Fruit fly (Drosophila melanogaster) whole organism, embryonic: ENCODE data around the gene SelT.

Experiments used
- ATbp ChIP-seq: fragments of 200-800 bp; sonication (Bioruptor generic); optimal IDR thresholded peaks from 2 replicates; lab custom pipeline; 2017; ENCODE audit warnings: missing biosample characterization, mild to moderate bottlenecking, missing genetic modification characterization, missing genetic modification reagents
- Aef1 ChIP-seq: fragments of 200-800 bp; sonication (Bioruptor generic); IDR thresholded peaks from 3 replicates; pipeline ENCODE4 v1.3.6; 2022; ENCODE audit warnings: missing biosample characterization, missing genetic modification characterization
- BEAF-32 ChIP-seq: fragments of 200-800 bp; sonication (Bioruptor generic); optimal IDR thresholded peaks from 3 replicates; lab custom pipeline; 2017; ENCODE audit warnings: missing biosample characterization, missing genetic modification characterization, mild to moderate bottlenecking, moderate library complexity, missing genetic modification reagents
- Bgb ChIP-seq: fragments of 200-800 bp; sonication (Bioruptor generic); IDR thresholded peaks from 2 replicates; pipeline ENCODE4 v1.3.6; 2022; ENCODE audit warnings: missing biosample characterization, missing genetic modification characterization; ENCODE audit not compliant: partially characterized antibody
- CG10267 ChIP-seq: fragments of 200-800 bp; sonication (Bioruptor generic); optimal IDR thresholded peaks from 2 replicates; lab custom pipeline; 2018; ENCODE audit warnings: missing biosample characterization, mild to moderate bottlenecking, missing genetic modification characterization, moderate library complexity
- CG11696 ChIP-seq: fragments of 200-800 bp; sonication (Bioruptor generic); IDR thresholded peaks from 2 replicates; pipeline ENCODE4 v1.3.6; 2022; ENCODE audit warnings: missing biosample characterization, missing genetic modification characterization
- CG12104 ChIP-seq: fragments of 200-800 bp; sonication (Bioruptor generic); optimal IDR thresholded peaks from 3 replicates; lab custom pipeline; 2016; ENCODE audit warnings: missing biosample characterization, missing genetic modification characterization
- CG14441 ChIP-seq: fragments of 200-800 bp; sonication (Bioruptor generic); IDR thresholded peaks from 2 replicates; pipeline ENCODE4 v1.3.6; 2022; ENCODE audit warnings: missing biosample characterization, missing genetic modification characterization
- CG14860 ChIP-seq: fragments of 200-800 bp; sonication (Bioruptor generic); IDR thresholded peaks from 3 replicates; pipeline ENCODE4 v1.3.6; 2022; ENCODE audit warnings: missing biosample characterization, missing genetic modification characterization; ENCODE audit not compliant: partially characterized antibody
- CG15011 ChIP-seq: fragments of 200-800 bp; sonication (Bioruptor generic); optimal IDR thresholded peaks from 3 replicates; lab custom pipeline; 2018; ENCODE audit warnings: missing biosample characterization, mild to moderate bottlenecking, missing genetic modification characterization
- CG1529 ChIP-seq: fragments of 200-800 bp; sonication (Bioruptor generic); optimal IDR thresholded peaks from 3 replicates; lab custom pipeline; 2018; ENCODE audit warnings: missing biosample characterization, missing genetic modification characterization
- CG16779 ChIP-seq: fragments of 200-800 bp; sonication (Bioruptor generic); IDR thresholded peaks from 2 replicates; pipeline ENCODE4 v1.3.6; 2022; ENCODE audit warnings: missing biosample characterization, missing genetic modification characterization
- CG17328 ChIP-seq: fragments of 200-800 bp; sonication (Bioruptor generic); IDR thresholded peaks from 2 replicates; pipeline ENCODE4 v1.3.6; 2022; ENCODE audit warnings: missing biosample characterization, missing genetic modification characterization
- CG17568 ChIP-seq: fragments of 200-800 bp; sonication (Bioruptor generic); optimal IDR thresholded peaks from 2 replicates; lab custom pipeline; 2018; ENCODE audit warnings: missing biosample characterization, mild to moderate bottlenecking, missing genetic modification characterization, moderate library complexity
- CG17612 ChIP-seq: fragments of 200-800 bp; sonication (Bioruptor generic); IDR thresholded peaks from 2 replicates; pipeline ENCODE4 v1.3.6; 2022; ENCODE audit warnings: missing biosample characterization, missing genetic modification characterization
- CG18476 ChIP-seq: fragments of 200-800 bp; sonication (Bioruptor generic); optimal IDR thresholded peaks from 2 replicates; lab custom pipeline; 2016; ENCODE audit warnings: missing biosample characterization, mild to moderate bottlenecking, missing genetic modification characterization
- CG2202 ChIP-seq: fragments of 200-800 bp; sonication (Bioruptor generic); optimal IDR thresholded peaks from 2 replicates; lab custom pipeline; 2018; ENCODE audit warnings: missing biosample characterization, mild to moderate bottlenecking, missing genetic modification characterization
- CG31388 ChIP-seq: fragments of 200-800 bp; sonication (Bioruptor generic); optimal IDR thresholded peaks from 2 replicates; lab custom pipeline; 2016; ENCODE audit warnings: missing biosample characterization, missing genetic modification characterization
- CG4282 ChIP-seq: fragments of 200-800 bp; sonication (Bioruptor generic); optimal IDR thresholded peaks from 2 replicates; lab custom pipeline; 2016; ENCODE audit warnings: missing biosample characterization, missing genetic modification characterization
- CG6272 ChIP-seq: fragments of 200-800 bp; sonication (Bioruptor generic); IDR thresholded peaks from 2 replicates; pipeline ENCODE4 v1.3.6; 2022; ENCODE audit warnings: missing biosample characterization, missing genetic modification characterization
- CG6854 ChIP-seq: fragments of 200-800 bp; sonication (Bioruptor generic); optimal IDR thresholded peaks from 3 replicates; lab custom pipeline; 2017; ENCODE audit warnings: missing biosample characterization, mild to moderate bottlenecking, missing genetic modification characterization
- CG8281 ChIP-seq: fragments of 200-800 bp; sonication (Bioruptor generic); optimal IDR thresholded peaks from 2 replicates; lab custom pipeline; 2018; ENCODE audit warnings: missing biosample characterization, mild to moderate bottlenecking, missing genetic modification characterization, moderate library complexity
- CG9215 ChIP-seq: fragments of 200-800 bp; sonication (Bioruptor generic); IDR thresholded peaks from 2 replicates; pipeline ENCODE4 v1.3.6; 2022; ENCODE audit warnings: missing biosample characterization, missing genetic modification characterization
- E2f1 ChIP-seq: fragments of 200-800 bp; sonication (Bioruptor generic); IDR thresholded peaks from 2 replicates; pipeline ENCODE4 v1.3.6; 2022; ENCODE audit warnings: missing biosample characterization, missing genetic modification characterization
- ERR ChIP-seq: fragments of 200-800 bp; sonication (Bioruptor generic); optimal IDR thresholded peaks from 2 replicates; lab custom pipeline; 2016; ENCODE audit warnings: missing biosample characterization, missing genetic modification characterization
- Ets65A ChIP-seq: fragments of 200-800 bp; sonication (Bioruptor generic); peaks from one replicate; lab custom pipeline; 2016; ENCODE audit warnings: missing biosample characterization, missing genetic modification characterization
- Fer2 ChIP-seq: fragments of 200-800 bp; sonication (Bioruptor generic); optimal IDR thresholded peaks from 2 replicates; lab custom pipeline; 2018; ENCODE audit warnings: missing biosample characterization, mild to moderate bottlenecking, missing genetic modification characterization, moderate library complexity
- GATAe ChIP-seq: fragments of 200-800 bp; sonication (Bioruptor generic); conservative IDR thresholded peaks from 2 replicates; pipeline ENCODE4 v1.3.6; 2022; ENCODE audit warnings: missing biosample characterization, missing genetic modification characterization
- H2.0 ChIP-seq: fragments of 200-800 bp; sonication (Bioruptor generic); IDR thresholded peaks from 2 replicates; pipeline ENCODE4 v1.3.6; 2022; ENCODE audit warnings: missing biosample characterization, missing genetic modification characterization
- HLH4C ChIP-seq: fragments of 200-800 bp; sonication (Bioruptor generic); IDR thresholded peaks from 3 replicates; pipeline ENCODE4 v1.3.6; 2022; ENCODE audit warnings: missing biosample characterization, missing genetic modification characterization; ENCODE audit not compliant: partially characterized antibody
- Hsf ChIP-seq: fragments of 200-800 bp; sonication (Bioruptor generic); optimal IDR thresholded peaks from 3 replicates; lab custom pipeline; 2016; ENCODE audit warnings: missing biosample characterization, missing genetic modification characterization
- Sry-β ChIP-seq: fragments of 200-800 bp; sonication (Bioruptor generic); optimal IDR thresholded peaks from 2 replicates; lab custom pipeline; 2018; ENCODE audit warnings: missing biosample characterization, mild to moderate bottlenecking, missing genetic modification characterization, moderate library complexity
- Stat92E ChIP-seq, 3 experiments: fragments of >200 bp in 2 of 3; fragments of 200-800 bp in 1 of 3; sonication (Bioruptor generic) in 1 of 3; optimal IDR thresholded peaks; 2 replicates each; lab custom pipeline; 2017 to 2019; ENCODE audit warnings: missing biosample characterization in 3 of 3, missing genetic modification characterization in 3 of 3, mild to moderate bottlenecking in 1 of 3, moderate library complexity in 1 of 3
- ara ChIP-seq: fragments of 200-800 bp; sonication (Bioruptor generic); IDR thresholded peaks from 2 replicates; pipeline ENCODE4 v1.3.6; 2022; ENCODE audit warnings: missing biosample characterization, missing genetic modification characterization
- bcd ChIP-seq: fragments of 200-800 bp; sonication (Bioruptor generic); optimal IDR thresholded peaks from 2 replicates; lab custom pipeline; 2017; ENCODE audit warnings: missing biosample characterization, mild to moderate bottlenecking, missing genetic modification characterization
- crol ChIP-seq: fragments of 200-800 bp; sonication (Bioruptor generic); IDR thresholded peaks from 2 replicates; pipeline ENCODE4 v1.3.6; 2022; ENCODE audit warnings: missing biosample characterization, missing genetic modification characterization
- grn ChIP-seq: fragments of 200-800 bp; sonication (Bioruptor generic); optimal IDR thresholded peaks from 3 replicates; lab custom pipeline; 2017; ENCODE audit warnings: missing biosample characterization, missing genetic modification characterization
- hkb ChIP-seq, 2 experiments: fragments of 200-800 bp in 1 of 2; fragments of >200 bp in 1 of 2; sonication (Bioruptor generic) in 1 of 2; IDR thresholded peaks in 1 of 2; optimal IDR thresholded peaks in 1 of 2; 2 replicates each; pipeline versions ENCODE4 v1.3.6 to Lab custom; 2017 to 2022; ENCODE audit warnings: missing biosample characterization in 1 of 2, missing genetic modification characterization in 1 of 2
- kay ChIP-seq: fragments of 200-800 bp; sonication (Bioruptor generic); optimal IDR thresholded peaks from 2 replicates; lab custom pipeline; 2016; ENCODE audit warnings: missing biosample characterization, missing genetic modification characterization
- ken ChIP-seq: fragments of 200-800 bp; sonication (Bioruptor generic); IDR thresholded peaks from 3 replicates; pipeline ENCODE4 v1.3.6; 2022; ENCODE audit warnings: missing biosample characterization, missing genetic modification characterization
- lab ChIP-seq: fragments of 200-800 bp; sonication (Bioruptor generic); optimal IDR thresholded peaks from 3 replicates; lab custom pipeline; 2017; ENCODE audit warnings: missing biosample characterization, missing genetic modification characterization, mild to moderate bottlenecking, moderate library complexity, missing genetic modification reagents
- luna ChIP-seq: fragments of 200-800 bp; sonication (Bioruptor generic); optimal IDR thresholded peaks from 2 replicates; lab custom pipeline; 2016; ENCODE audit warnings: missing biosample characterization, missing genetic modification characterization
- mld ChIP-seq: fragments of 200-800 bp; sonication (Bioruptor generic); IDR thresholded peaks from 3 replicates; pipeline ENCODE4 v1.3.6; 2022; ENCODE audit warnings: missing biosample characterization, missing genetic modification characterization; ENCODE audit not compliant: partially characterized antibody
- odd ChIP-seq: fragments of 200-800 bp; sonication (Bioruptor generic); optimal IDR thresholded peaks from 2 replicates; lab custom pipeline; 2017; ENCODE audit warnings: missing biosample characterization, mild to moderate bottlenecking, missing genetic modification characterization
- rib ChIP-seq: fragments of 200-800 bp; sonication (Bioruptor generic); IDR thresholded peaks from 2 replicates; pipeline ENCODE4 v1.3.6; 2022; ENCODE audit warnings: missing biosample characterization, missing genetic modification characterization
- sens-2 ChIP-seq: fragments of 200-800 bp; sonication (Bioruptor generic); IDR thresholded peaks from 2 replicates; pipeline ENCODE4 v1.3.6; 2022; ENCODE audit warnings: missing biosample characterization, missing genetic modification characterization
- sisA ChIP-seq: fragments of 200-800 bp; sonication (Bioruptor generic); IDR thresholded peaks from 2 replicates; pipeline ENCODE4 v1.3.6; 2022; ENCODE audit warnings: missing biosample characterization, missing genetic modification characterization
- tio ChIP-seq: fragments of 200-800 bp; sonication (Bioruptor generic); optimal IDR thresholded peaks from 2 replicates; lab custom pipeline; 2017; ENCODE audit warnings: missing biosample characterization, missing genetic modification characterization, inconsistent platforms
- toy ChIP-seq: fragments of 200-800 bp; sonication (Bioruptor generic); IDR thresholded peaks from 2 replicates; pipeline ENCODE4 v1.3.6; 2022; ENCODE audit warnings: missing biosample characterization, missing genetic modification characterization

Gene SelT

DNA sequence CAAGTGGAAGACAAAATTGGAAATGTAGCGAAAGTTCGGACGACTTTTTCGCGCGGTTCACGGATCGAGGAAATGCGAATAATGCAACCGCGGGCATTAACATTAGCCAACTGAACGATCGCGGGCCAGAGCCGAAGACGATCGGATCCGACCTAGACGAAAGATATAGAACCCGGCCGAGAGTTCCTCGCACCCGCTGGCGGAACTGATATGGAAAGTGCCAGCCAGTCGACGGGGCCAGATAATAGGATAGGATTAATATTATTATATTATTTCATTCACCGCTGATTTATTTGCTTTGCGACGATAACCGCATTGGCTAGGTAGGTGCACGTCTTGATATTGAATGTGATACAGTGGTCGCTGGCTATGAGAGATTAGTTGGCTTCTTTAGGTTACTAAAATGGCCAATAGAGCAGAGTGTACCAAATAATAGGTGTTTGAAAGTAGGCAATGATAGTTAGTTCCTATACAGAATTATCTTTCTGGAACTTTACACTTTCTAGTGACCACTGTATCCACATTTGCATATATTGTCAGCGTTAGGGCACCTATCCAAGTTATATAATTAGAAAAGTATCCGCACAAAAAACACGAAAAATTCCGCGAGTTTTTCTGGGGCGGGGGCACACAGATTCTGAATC is 11.2 kb upstream of the SelT start (continued):
- TF ChIP-seq H2.0 (peak; percentile 63), bcd (GFP tag; lab: Kevin White, UChicago) (peak; percentile 74), ara (GFP tag; lab: Robert Waterston, UW) (peak; percentile 78), CG14860 (no peak), CG11696 (GFP tag; lab: Robert Waterston, UW) (no peak; the same call in 1 of the 2 replicates), Ets65A (peak; percentile 93), tio (GFP tag; lab: Kevin White, UChicago) (peak; percentile 51), CG17328 (peak; percentile 74), Bgb (GFP tag; lab: Robert Waterston, UW) (no peak), ATbp (GFP tag; lab: Kevin White, UChicago) (peak; percentile 54), CG17568 (GFP tag; lab: Kevin White, UChicago) (peak; percentile 45), CG6854 (GFP tag; lab: Kevin White, UChicago) (peak; percentile 36), sens-2 (GFP tag; lab: Robert Waterston, UW) (peak; percentile 38; the same call in 1 of the 2 replicates), ken (GFP tag; lab: Robert Waterston, UW) (peak; percentile 70), CG4282 (GFP tag; lab: Kevin White, UChicago) (no peak), CG16779 (GFP tag; lab: Robert Waterston, UW) (0 out of 2 replicates have a peak, but pooled peaks have one; percentile 63), odd (GFP tag; lab: Kevin White, UChicago) (peak; percentile 41), CG9215 (GFP tag; lab: Robert Waterston, UW) (peak; percentile 55; the same call in 1 of the 2 replicates), Sry-β (no peak), kay (GFP tag; lab: Kevin White, UChicago) (no peak), CG15011 (GFP tag; lab: Kevin White, UChicago) (peak; percentile 38), Fer2 (peak; percentile 40), Aef1 (peak; percentile 72), GATAe (GFP tag; lab: Robert Waterston, UW) (0 out of 2 replicates have a peak, but pooled peaks have one; percentile 34), ERR (GFP tag; lab: Kevin White, UChicago) (peak; percentile 12), BEAF-32 (GFP tag; lab: Kevin White, UChicago) (no peak), CG8281 (tag; lab: Kevin White, UChicago) (peak; percentile 33), grn (GFP tag; lab: Kevin White, UChicago) (peak; percentile 41), CG14441 (GFP tag; lab: Robert Waterston, UW) (peak; percentile 78), crol (GFP tag; lab: Robert Waterston, UW) (no peak), rib (peak; percentile 56; the same call in 1 of the 2 replicates), E2f1 (peak; percentile 60), CG2202 (tag; lab: Kevin White, UChicago) (peak; percentile 25), CG1529 (GFP tag; lab: Kevin White, UChicago) (no peak), mld (GFP tag; lab: Robert Waterston, UW) (no peak), HLH4C (GFP tag; lab: Robert Waterston, UW) (no peak), CG17612 (GFP tag; lab: Robert Waterston, UW) (peak; percentile 80), lab (GFP tag; lab: Kevin White, UChicago) (peak; percentile 87), CG31388 (GFP tag; lab: Kevin White, UChicago) (peak; percentile 24), CG12104 (GFP tag; lab: Kevin White, UChicago) (peak; percentile 39), Hsf (peak; percentile 68), sisA (GFP tag; lab: Robert Waterston, UW) (peak; percentile 78), toy (no peak), Stat92E (GFP tag; optimal IDR thresholded peaks at IDR 0.05; lab: Kevin White, UChicago) (no peak), hkb (optimal IDR thresholded peaks at IDR 0.05; lab: Kevin White, UChicago) (no peak), hkb (GFP tag; IDR thresholded peaks at IDR 0.05; lab: Robert Waterston, UW) (peak; percentile 64), luna (peak; percentile 46), CG18476 (GFP tag; lab: Kevin White, UChicago) (peak; percentile 30), CG6272 (GFP tag; lab: Robert Waterston, UW) (0 out of 2 replicates have a peak, but pooled peaks have one; percentile 46), CG10267 (tag; lab: Kevin White, UChicago) (peak; percentile 10)
